Worm (Caenorhabditis elegans) whole organism, midembryonic: Measurements from ENCODE around the gene paf-2.

ENCODE experiments used
- T22C8.4 ChIP-seq: fragments of 200-800 bp; sonication (Bioruptor generic); IDR thresholded peaks from 2 replicates; pipeline ENCODE4 v1.3.6; 2022; ENCODE audit warnings: missing genetic modification characterization, missing compliant biosample characterization
- cog-1 ChIP-seq: sonication (generic microtip); optimal IDR thresholded peaks from 2 replicates; lab custom pipeline; 2016; ENCODE audit warnings: missing genetic modification characterization, missing compliant biosample characterization
- flt-1 ChIP-seq: fragments of 200-800 bp; sonication (Bioruptor generic); IDR thresholded peaks from 2 replicates; pipeline ENCODE4 v1.3.6; 2022; ENCODE audit warnings: missing genetic modification characterization, missing compliant biosample characterization
- klf-2 ChIP-seq: fragments of 200-800 bp; sonication (Bioruptor generic); conservative IDR thresholded peaks from 2 replicates; pipeline ENCODE4 v1.3.6; 2022; ENCODE audit warnings: missing genetic modification reagents, missing genetic modification characterization, missing compliant biosample characterization
- med-1 ChIP-seq: sonication (generic microtip); optimal IDR thresholded peaks from 2 replicates; lab custom pipeline; 2017; ENCODE audit warnings: missing genetic modification characterization, mild to moderate bottlenecking, missing compliant biosample characterization, antibody characterized with exemption, missing genetic modification reagents; ENCODE audit not compliant: insufficient read depth
- ref-1 ChIP-seq: fragments of 200-800 bp; sonication (Bioruptor generic); conservative IDR thresholded peaks from 2 replicates; pipeline ENCODE4 v1.3.6; 2022; ENCODE audit warnings: missing genetic modification reagents, missing genetic modification characterization, missing compliant biosample characterization
- ztf-29 ChIP-seq: fragments of 200-800 bp; sonication (Bioruptor generic); IDR thresholded peaks from 2 replicates; pipeline ENCODE4 v1.3.6; 2022; ENCODE audit warnings: missing genetic modification reagents, missing genetic modification characterization, missing compliant biosample characterization

- TF ChIP-seq flt-1 (GFP tag; lab: Robert Waterston, UW) (no peak), ztf-29 (GFP tag; lab: Robert Waterston, UW) (no peak), ref-1 (no peak), cog-1 (tag; lab: Kevin White, UChicago) (no peak), T22C8.4 (GFP tag; lab: Robert Waterston, UW) (no peak), med-1 (GFP tag; lab: Kevin White, UChicago) (no peak), klf-2 (GFP tag; lab: Robert Waterston, UW) (no peak)
Measured at ce11 chrX:4255366-4255765, 42.2 kb downstream of the paf-2 start.
